Worm (Caenorhabditis elegans) whole organism, young adult: ENCODE results near the gene rmd-2.

Source experiments
- B0336.3 ChIP-seq: fragments of 200-800 bp; sonication (Bioruptor generic); IDR thresholded peaks from 2 replicates; pipeline ENCODE4 v1.3.6; 2022; ENCODE audit warnings: missing genetic modification characterization, missing compliant biosample characterization
- D2030.7 ChIP-seq: fragments of 200-800 bp; sonication (Bioruptor generic); IDR thresholded peaks from 2 replicates; pipeline ENCODE4 v1.3.6; 2022; ENCODE audit warnings: missing genetic modification reagents, missing genetic modification characterization, missing compliant biosample characterization
- F23B12.7 ChIP-seq: sonication (generic microtip); optimal IDR thresholded peaks from 2 replicates; lab custom pipeline; 2017; ENCODE audit warnings: missing genetic modification characterization, mild to moderate bottlenecking, missing compliant biosample characterization, antibody characterized with exemption, moderate library complexity; ENCODE audit not compliant: insufficient read depth
- F33H1.4 ChIP-seq: fragments of 200-800 bp; sonication (Bioruptor generic); IDR thresholded peaks from 2 replicates; pipeline ENCODE4 v1.3.6; 2022; ENCODE audit warnings: missing genetic modification reagents, missing genetic modification characterization, missing compliant biosample characterization
- F37B4.10 ChIP-seq: fragments of 200-800 bp; sonication (Bioruptor generic); IDR thresholded peaks from 2 replicates; pipeline ENCODE4 v1.3.6; 2022; ENCODE audit warnings: missing genetic modification characterization, missing compliant biosample characterization
- F39B2.1 ChIP-seq: fragments of 200-800 bp; sonication (Bioruptor generic); IDR thresholded peaks from 2 replicates; pipeline ENCODE4 v1.3.6; 2022; ENCODE audit warnings: missing genetic modification reagents, missing genetic modification characterization, missing compliant biosample characterization
- F49E8.2 ChIP-seq: sonication (generic microtip); optimal IDR thresholded peaks from 3 replicates; lab custom pipeline; 2017; ENCODE audit warnings: missing genetic modification characterization, mild to moderate bottlenecking, missing compliant biosample characterization, antibody characterized with exemption, moderate library complexity; ENCODE audit not compliant: insufficient read depth
- K12H6.12 ChIP-seq: fragments of 200-800 bp; sonication (Bioruptor generic); optimal IDR thresholded peaks from 2 replicates; lab custom pipeline; 2018; ENCODE audit warnings: mild to moderate bottlenecking, missing genetic modification characterization, missing compliant biosample characterization
- T26A5.8 ChIP-seq: sonication (generic microtip); optimal IDR thresholded peaks from 2 replicates; lab custom pipeline; 2016; ENCODE audit warnings: missing genetic modification characterization, missing compliant biosample characterization
- Y79H2A.3 ChIP-seq: fragments of 200-800 bp; sonication (Bioruptor generic); conservative IDR thresholded peaks from 2 replicates; pipeline ENCODE4 v1.3.6; 2022; ENCODE audit warnings: missing genetic modification reagents, missing genetic modification characterization, missing compliant biosample characterization
- aptf-2 ChIP-seq: fragments of 200-800 bp; sonication (Bioruptor generic); conservative IDR thresholded peaks from 2 replicates; pipeline ENCODE4 v1.3.6; 2022; ENCODE audit warnings: missing genetic modification reagents, missing genetic modification characterization, missing compliant biosample characterization
- atf-7 ChIP-seq: sonication (generic microtip); optimal IDR thresholded peaks from 2 replicates; lab custom pipeline; 2017; ENCODE audit warnings: mild to moderate bottlenecking, missing genetic modification characterization, missing compliant biosample characterization
- bed-2 ChIP-seq: fragments of 200-800 bp; sonication (Bioruptor generic); IDR thresholded peaks from 2 replicates; pipeline ENCODE4 v1.3.6; 2022; ENCODE audit warnings: missing genetic modification reagents, missing genetic modification characterization, missing compliant biosample characterization
- ceh-27 ChIP-seq: fragments of 200-800 bp; sonication (Bioruptor generic); optimal IDR thresholded peaks from 2 replicates; lab custom pipeline; 2018; ENCODE audit warnings: mild to moderate bottlenecking, missing genetic modification characterization, moderate library complexity, missing compliant biosample characterization
- ceh-79 ChIP-seq: sonication (generic microtip); optimal IDR thresholded peaks from 2 replicates; lab custom pipeline; 2017; ENCODE audit warnings: mild to moderate bottlenecking, missing genetic modification characterization, missing compliant biosample characterization
- chd-7 ChIP-seq: sonication (generic microtip); optimal IDR thresholded peaks from 2 replicates; lab custom pipeline; 2016; ENCODE audit warnings: mild to moderate bottlenecking, missing genetic modification characterization, moderate library complexity, missing compliant biosample characterization
- die-1 ChIP-seq: sonication (generic microtip); optimal IDR thresholded peaks from 2 replicates; lab custom pipeline; 2016; ENCODE audit warnings: missing genotype, mild to moderate bottlenecking, missing genetic modification characterization, missing compliant biosample characterization
- ekl-4 ChIP-seq: fragments of 200-800 bp; sonication (Bioruptor generic); IDR thresholded peaks from 2 replicates; pipeline ENCODE4 v1.3.6; 2022; ENCODE audit warnings: missing genetic modification reagents, missing genetic modification characterization, missing compliant biosample characterization
- ets-4 ChIP-seq: fragments of 200-800 bp; sonication (Bioruptor generic); optimal IDR thresholded peaks from 2 replicates; lab custom pipeline; 2018; ENCODE audit warnings: mild to moderate bottlenecking, missing genetic modification characterization, missing compliant biosample characterization
- hlh-12 ChIP-seq: sonication (generic microtip); optimal IDR thresholded peaks from 2 replicates; lab custom pipeline; 2016; ENCODE audit warnings: missing genetic modification characterization, missing compliant biosample characterization
- hmg-1.2 ChIP-seq: fragments of 200-800 bp; sonication (Bioruptor generic); IDR thresholded peaks from 2 replicates; pipeline ENCODE4 v1.3.6; 2022; ENCODE audit warnings: missing genetic modification reagents, missing genetic modification characterization, missing compliant biosample characterization
- hsf-1 ChIP-seq: fragments of 200-800 bp; sonication (Bioruptor generic); IDR thresholded peaks from 2 replicates; pipeline ENCODE4 v1.3.6; 2022; ENCODE audit warnings: missing genetic modification reagents, missing genetic modification characterization, missing compliant biosample characterization
- lag-1 ChIP-seq: fragments of 200-800 bp; sonication (Bioruptor generic); IDR thresholded peaks from 2 replicates; pipeline ENCODE4 v1.3.6; 2022; ENCODE audit warnings: missing genetic modification reagents, missing genetic modification characterization, missing compliant biosample characterization
- let-607 ChIP-seq, 2 experiments: fragments of 200-800 bp in 1 of 2; sonication (Bioruptor generic) in 1 of 2; sonication (generic microtip) in 1 of 2; optimal IDR thresholded peaks; 2 replicates each; lab custom pipeline; 2016 to 2018; ENCODE audit warnings: mild to moderate bottlenecking in 2 of 2, missing compliant biosample characterization in 2 of 2, missing genetic modification characterization in 2 of 2, moderate library complexity in 2 of 2, missing genotype in 1 of 2
- lir-1 ChIP-seq: fragments of 200-800 bp; sonication (Bioruptor generic); conservative IDR thresholded peaks from 2 replicates; pipeline ENCODE4 v1.3.6; 2022; ENCODE audit warnings: missing genetic modification reagents, missing genetic modification characterization, missing compliant biosample characterization
- lsl-1 ChIP-seq: fragments of 200-800 bp; sonication (Bioruptor generic); optimal IDR thresholded peaks from 2 replicates; lab custom pipeline; 2018; ENCODE audit warnings: mild to moderate bottlenecking, missing genetic modification characterization, moderate library complexity, missing compliant biosample characterization
- madf-8 ChIP-seq: fragments of 200-800 bp; sonication (Bioruptor generic); conservative IDR thresholded peaks from 2 replicates; pipeline ENCODE4 v1.3.6; 2022; ENCODE audit warnings: missing genetic modification reagents, missing genetic modification characterization, missing compliant biosample characterization
- mel-28 ChIP-seq: sonication (generic microtip); optimal IDR thresholded peaks from 2 replicates; lab custom pipeline; 2016; ENCODE audit warnings: borderline replicate concordance, mild to moderate bottlenecking, missing genetic modification characterization, missing compliant biosample characterization
- nfyb-1 ChIP-seq: fragments of 200-800 bp; sonication (Bioruptor generic); IDR thresholded peaks from 2 replicates; pipeline ENCODE4 v1.3.6; 2022; ENCODE audit warnings: missing genetic modification reagents, missing genetic modification characterization, missing compliant biosample characterization
- nhr-80 ChIP-seq: sonication (generic microtip); optimal IDR thresholded peaks from 2 replicates; lab custom pipeline; 2016; ENCODE audit warnings: missing genetic modification characterization, missing compliant biosample characterization
- pbrm-1 ChIP-seq: fragments of 200-800 bp; sonication (Bioruptor generic); IDR thresholded peaks from 2 replicates; pipeline ENCODE4 v1.3.6; 2022; ENCODE audit warnings: missing genetic modification reagents, missing genetic modification characterization, missing compliant biosample characterization
- rpc-1 ChIP-seq, 2 experiments: fragments of 150-350 bp in 1 of 2; sonication (generic microtip) in 1 of 2; optimal IDR thresholded peaks; 2 replicates each; lab custom pipeline; 2014 to 2018; ENCODE audit warnings: missing biosample characterization in 1 of 2, missing genetic modification characterization in 1 of 2, missing genetic modification reagents in 1 of 2, missing genotype in 1 of 2
- snpc-1.1 ChIP-seq: sonication (generic microtip); optimal IDR thresholded peaks from 2 replicates; lab custom pipeline; 2017; ENCODE audit warnings: missing genetic modification characterization, mild to moderate bottlenecking, missing compliant biosample characterization, antibody characterized with exemption, moderate library complexity, missing genotype, missing genetic modification reagents; ENCODE audit not compliant: insufficient read depth
- snpc-1.3 ChIP-seq: sonication (generic microtip); optimal IDR thresholded peaks from 2 replicates; lab custom pipeline; 2017; ENCODE audit warnings: missing genetic modification characterization, mild to moderate bottlenecking, missing compliant biosample characterization, antibody characterized with exemption, moderate library complexity, missing genotype, missing genetic modification reagents; ENCODE audit not compliant: insufficient read depth
- snpc-3.4 ChIP-seq: sonication (generic microtip); optimal IDR thresholded peaks from 2 replicates; lab custom pipeline; 2017; ENCODE audit warnings: missing genetic modification characterization, mild to moderate bottlenecking, missing compliant biosample characterization, antibody characterized with exemption, moderate library complexity, missing genotype, missing genetic modification reagents
- sptf-2 ChIP-seq: fragments of 200-800 bp; sonication (Bioruptor generic); optimal IDR thresholded peaks from 2 replicates; lab custom pipeline; 2018; ENCODE audit warnings: mild to moderate bottlenecking, missing genetic modification characterization, missing compliant biosample characterization
- unc-130 ChIP-seq: sonication (generic microtip); optimal IDR thresholded peaks from 2 replicates; lab custom pipeline; 2016; ENCODE audit warnings: missing genetic modification reagents, missing genetic modification characterization, missing compliant biosample characterization

The rmd-2 gene

DNA sequence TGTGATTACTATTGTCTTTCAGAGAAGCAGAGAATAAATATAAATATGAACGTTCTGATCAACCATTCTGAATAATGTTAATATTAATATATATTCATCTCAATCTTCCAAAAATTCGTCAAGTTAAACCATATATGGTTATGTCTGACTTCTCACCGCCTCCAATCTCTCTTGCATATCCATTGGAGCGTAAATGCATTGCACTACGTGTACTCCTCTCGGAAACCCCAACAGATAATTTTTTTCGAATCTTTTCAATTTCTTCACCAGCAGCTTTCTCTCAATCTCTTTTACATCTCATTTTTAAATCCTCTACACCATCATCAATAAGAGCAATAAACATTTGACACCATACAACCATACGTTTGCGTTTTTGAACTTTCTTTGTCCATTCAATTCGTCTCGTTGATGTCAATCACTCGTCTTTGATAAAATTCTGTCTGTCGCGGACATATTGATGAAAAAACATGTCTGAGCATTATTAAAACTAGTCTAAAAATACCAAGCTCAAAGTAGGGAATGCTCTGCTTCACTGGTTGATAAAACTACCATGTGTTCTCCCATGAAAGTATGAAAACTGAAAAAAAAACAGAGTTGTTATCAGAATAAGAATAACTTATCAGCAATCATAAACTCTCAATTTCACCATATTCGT lies 17.4 kb upstream of the rmd-2 start (continued):
- TF ChIP-seq B0336.3 (GFP tag; lab: Robert Waterston, UW) (no peak), bed-2 (GFP tag; lab: Robert Waterston, UW) (no peak), sptf-2 (GFP tag; lab: Kevin White, UChicago) (no peak), nhr-80 (tag; lab: Kevin White, UChicago) (peak; percentile 81), K12H6.12 (tag; lab: Kevin White, UChicago) (peak; percentile 2), F37B4.10 (GFP tag; lab: Robert Waterston, UW) (no peak), madf-8 (GFP tag; lab: Robert Waterston, UW) (peak; percentile 32), atf-7 (tag; lab: Kevin White, UChicago) (peak; percentile 7), pbrm-1 (no peak), unc-130 (GFP tag; lab: Kevin White, UChicago) (no peak), aptf-2 (GFP tag; lab: Robert Waterston, UW) (0 out of 2 replicates have a peak, but pooled peaks have one; percentile 39), die-1 (tag; lab: Kevin White, UChicago) (no peak), F33H1.4 (GFP tag; lab: Robert Waterston, UW) (no peak), rpc-1 (optimal IDR thresholded peaks at IDR 0.05; lab: Kevin White, UChicago) (no peak), rpc-1 (tag; optimal IDR thresholded peaks at IDR 0.05; lab: Kevin White, UChicago) (no peak), snpc-1.3 (tag; lab: Kevin White, UChicago) (no peak), ekl-4 (GFP tag; lab: Robert Waterston, UW) (no peak), F23B12.7 (peak; percentile 12), snpc-1.1 (peak; percentile 43), let-607 (tag; optimal IDR thresholded peaks at IDR 0.05; lab: Kevin White, UChicago) (peak; percentile 24 to 33), hlh-12 (tag; lab: Kevin White, UChicago) (no peak), snpc-3.4 (tag; lab: Kevin White, UChicago) (peak; percentile 73), hsf-1 (GFP tag; lab: Robert Waterston, UW) (no peak), hmg-1.2 (GFP tag; lab: Robert Waterston, UW) (peak; percentile 72), F49E8.2 (tag; lab: Kevin White, UChicago) (peak; percentile 21), mel-28 (no peak), chd-7 (tag; lab: Kevin White, UChicago) (no peak), F39B2.1 (GFP tag; lab: Robert Waterston, UW) (no peak), lsl-1 (peak; percentile 42)

DNA sequence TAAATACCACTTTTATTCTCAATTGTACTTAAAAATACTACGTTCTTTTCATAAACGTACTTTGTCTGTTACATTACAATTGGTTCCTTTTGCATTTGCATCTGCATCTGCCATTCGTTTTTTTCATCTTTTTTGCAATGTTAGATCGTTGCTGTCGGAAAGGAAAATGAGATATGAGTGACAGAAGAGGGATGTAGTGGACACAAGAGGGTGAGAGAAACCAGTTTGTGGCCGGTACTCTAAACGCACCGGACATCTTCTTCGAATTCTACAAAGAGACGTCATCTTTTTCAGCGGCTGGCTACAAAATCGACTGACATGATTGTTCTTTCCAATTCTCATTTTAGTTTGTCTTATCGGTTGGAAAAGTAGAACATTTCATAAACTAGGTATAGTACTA lies 16.6 kb upstream of the rmd-2 start:
- TF ChIP-seq nhr-80 (tag; lab: Kevin White, UChicago) = no peak
- no peak for TF ChIP-seq ceh-79 (tag; lab: Kevin White, UChicago)
- TF ChIP-seq T26A5.8 (tag; lab: Kevin White, UChicago) = no peak
- no peak for TF ChIP-seq lir-1 (GFP tag; lab: Robert Waterston, UW)
- TF ChIP-seq ets-4 (GFP tag; lab: Kevin White, UChicago) = no peak
- TF ChIP-seq ceh-27 (GFP tag; lab: Kevin White, UChicago) = peak; percentile 13
- TF ChIP-seq nfyb-1 (GFP tag; lab: Robert Waterston, UW) = no peak

DNA sequence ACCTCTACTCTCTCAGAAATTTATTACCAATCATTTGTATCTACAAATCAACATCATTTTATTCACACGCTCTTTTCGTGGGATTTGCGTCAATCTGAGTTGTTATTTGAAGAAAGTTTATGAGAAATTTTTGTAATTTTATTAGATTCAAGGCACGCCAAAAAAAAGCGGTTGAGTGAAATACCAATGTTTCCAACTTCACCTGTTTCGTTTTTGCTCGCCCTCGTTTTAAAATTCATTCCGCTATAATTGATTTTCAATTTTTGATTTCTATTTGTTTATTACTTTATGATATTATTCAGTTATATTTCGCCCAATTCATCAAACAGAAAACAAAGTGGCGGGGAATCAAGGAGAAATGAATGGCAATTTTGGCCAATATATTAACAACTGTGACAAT lies 14.7 kb upstream of the rmd-2 start, which contains the start of gene K08H10.10:
TSS of gene K08H10.10 (plus strand) at position 301 of the 400 bp plus-strand sequence.
- TF ChIP-seq D2030.7 (no peak), lag-1 (GFP tag; lab: Robert Waterston, UW) (no peak), lsl-1 (no peak), Y79H2A.3 (GFP tag; lab: Robert Waterston, UW) (no peak), hlh-12 (tag; lab: Kevin White, UChicago) (no peak)
